Worm (Caenorhabditis elegans) whole organism, L2 larva: ENCODE measurements around the gene C01G10.18.
"Not testable (repeated sequence)": the region's sequence is repeated elsewhere in the genome, so short reads cannot be mapped to it uniquely, and the experiment has no call there.

ENCODE experiments used
- C34F6.9 ChIP-seq: fragments of 150-350 bp; optimal IDR thresholded peaks from 2 replicates; lab custom pipeline; 2014; ENCODE audit warnings: missing biosample characterization, missing genetic modification characterization
- F13H6.1 ChIP-seq: sonication (generic microtip); optimal IDR thresholded peaks from 2 replicates; lab custom pipeline; 2016; ENCODE audit warnings: missing genetic modification characterization, missing compliant biosample characterization
- R02D3.7 ChIP-seq: fragments of 150-350 bp; optimal IDR thresholded peaks from 2 replicates; lab custom pipeline; 2014; ENCODE audit warnings: missing biosample characterization, missing genetic modification characterization
- Y55F3AM.14 ChIP-seq: fragments of 200-800 bp; sonication (Bioruptor generic); optimal IDR thresholded peaks from 2 replicates; lab custom pipeline; 2018; ENCODE audit warnings: mild to moderate bottlenecking, missing genetic modification characterization, missing compliant biosample characterization
- ZK546.5 ChIP-seq: sonication (generic microtip); optimal IDR thresholded peaks from 2 replicates; lab custom pipeline; 2017; ENCODE audit warnings: missing biosample characterization, missing genetic modification characterization
- aly-2 ChIP-seq: fragments of 150-350 bp; optimal IDR thresholded peaks from 2 replicates; lab custom pipeline; 2014; ENCODE audit warnings: missing biosample characterization, missing genetic modification characterization
- ceh-82 ChIP-seq: fragments of 150-350 bp; optimal IDR thresholded peaks from 2 replicates; lab custom pipeline; 2014; ENCODE audit warnings: missing biosample characterization, missing genetic modification characterization
- crh-2 ChIP-seq: sonication (generic microtip); optimal IDR thresholded peaks from 2 replicates; lab custom pipeline; 2017; ENCODE audit warnings: missing biosample characterization, missing genetic modification characterization
- dmd-4 ChIP-seq: sonication (generic microtip); optimal IDR thresholded peaks from 2 replicates; lab custom pipeline; 2017; ENCODE audit warnings: missing biosample characterization, missing genetic modification characterization
- elt-1 ChIP-seq: fragments of 150-350 bp; optimal IDR thresholded peaks from 2 replicates; lab custom pipeline; 2014; ENCODE audit warnings: missing biosample characterization, missing genetic modification characterization
- elt-3 ChIP-seq: sonication (generic microtip); optimal IDR thresholded peaks from 2 replicates; lab custom pipeline; 2017; ENCODE audit warnings: missing biosample characterization, missing genetic modification characterization
- fos-1 ChIP-seq: fragments of 150-350 bp; optimal IDR thresholded peaks from 2 replicates; lab custom pipeline; 2014; ENCODE audit warnings: missing biosample characterization, missing genetic modification characterization
- gmeb-1 ChIP-seq: fragments of 150-350 bp; optimal IDR thresholded peaks from 2 replicates; lab custom pipeline; 2014; ENCODE audit warnings: missing biosample characterization, missing genetic modification characterization
- lin-11 ChIP-seq: fragments of 150-350 bp; sonication (generic microtip); optimal IDR thresholded peaks from 2 replicates; lab custom pipeline; 2014; ENCODE audit warnings: missing biosample characterization, missing genetic modification characterization, inconsistent platforms, mixed read lengths
- lin-13 ChIP-seq: fragments of 150-350 bp; optimal IDR thresholded peaks from 2 replicates; lab custom pipeline; 2014; ENCODE audit warnings: missing biosample characterization, missing genetic modification reagents, missing genetic modification characterization
- lsy-2 ChIP-seq, 2 experiments: fragments of 150-350 bp in 1 of 2; sonication (generic microtip) in 1 of 2; optimal IDR thresholded peaks; 2 replicates each; lab custom pipeline; 2014 to 2017; ENCODE audit warnings: missing biosample characterization in 2 of 2, missing genetic modification characterization in 2 of 2
- mbf-1 ChIP-seq: sonication (generic microtip); optimal IDR thresholded peaks from 2 replicates; lab custom pipeline; 2017; ENCODE audit warnings: missing biosample characterization, missing genetic modification characterization
- mdl-1 ChIP-seq, 2 experiments: fragments of 150-350 bp in 1 of 2; sonication (generic microtip) in 1 of 2; optimal IDR thresholded peaks; 2 replicates each; lab custom pipeline; 2017; ENCODE audit warnings: missing biosample characterization in 2 of 2, missing genetic modification characterization in 2 of 2
- nhr-10 ChIP-seq: sonication (generic microtip); optimal IDR thresholded peaks from 2 replicates; lab custom pipeline; 2017; ENCODE audit warnings: missing biosample characterization, missing genetic modification characterization
- nhr-12 ChIP-seq: fragments of 150-350 bp; optimal IDR thresholded peaks from 2 replicates; lab custom pipeline; 2014; ENCODE audit warnings: missing biosample characterization, missing genetic modification characterization
- nhr-129 ChIP-seq: fragments of 150-350 bp; optimal IDR thresholded peaks from 2 replicates; lab custom pipeline; 2014; ENCODE audit warnings: missing biosample characterization, missing genetic modification characterization
- nhr-21 ChIP-seq: fragments of 150-350 bp; optimal IDR thresholded peaks from 2 replicates; lab custom pipeline; 2014; ENCODE audit warnings: missing biosample characterization, missing genetic modification characterization
- nhr-23 ChIP-seq: fragments of 150-350 bp; optimal IDR thresholded peaks from 2 replicates; lab custom pipeline; 2014; ENCODE audit warnings: missing biosample characterization, missing genetic modification reagents, missing genetic modification characterization
- nhr-237 ChIP-seq: fragments of 150-350 bp; optimal IDR thresholded peaks from 2 replicates; lab custom pipeline; 2014; ENCODE audit warnings: missing biosample characterization, missing genetic modification characterization
- nhr-25 ChIP-seq: fragments of 150-350 bp; sonication (generic microtip); optimal IDR thresholded peaks from 3 replicates; lab custom pipeline; 2014; ENCODE audit warnings: missing biosample characterization, missing genetic modification characterization
- nhr-6 ChIP-seq: fragments of 150-350 bp; optimal IDR thresholded peaks from 2 replicates; lab custom pipeline; 2014; ENCODE audit warnings: missing biosample characterization, missing genetic modification characterization
- nhr-77 ChIP-seq: fragments of 150-350 bp; optimal IDR thresholded peaks from 2 replicates; lab custom pipeline; 2014; ENCODE audit warnings: missing biosample characterization, missing genetic modification characterization
- sem-4 ChIP-seq: fragments of 150-350 bp; optimal IDR thresholded peaks from 2 replicates; lab custom pipeline; 2014; ENCODE audit warnings: missing biosample characterization, missing genetic modification reagents, missing genetic modification characterization
- skn-1 ChIP-seq: sonication (generic microtip); optimal IDR thresholded peaks from 2 replicates; lab custom pipeline; 2017; ENCODE audit warnings: missing biosample characterization, missing genetic modification characterization
- sma-3 ChIP-seq: sonication (generic microtip); optimal IDR thresholded peaks from 2 replicates; lab custom pipeline; 2016; ENCODE audit warnings: missing genetic modification reagents, missing genetic modification characterization, missing compliant biosample characterization
- sma-9 ChIP-seq, 2 experiments: fragments of 150-350 bp in 1 of 2; sonication (generic microtip) in 1 of 2; optimal IDR thresholded peaks; 2 replicates each; lab custom pipeline; 2014 to 2016; ENCODE audit warnings: missing genetic modification characterization in 2 of 2, mild to moderate bottlenecking in 1 of 2, missing biosample characterization in 1 of 2, missing compliant biosample characterization in 1 of 2, missing genetic modification reagents in 1 of 2, moderate library complexity in 1 of 2
- unc-39 ChIP-seq: fragments of 150-350 bp; optimal IDR thresholded peaks from 2 replicates; lab custom pipeline; 2014; ENCODE audit warnings: missing biosample characterization, missing genetic modification characterization
- unc-55 ChIP-seq: fragments of 150-350 bp; sonication (generic microtip); optimal IDR thresholded peaks from 3 replicates; lab custom pipeline; 2014; ENCODE audit warnings: missing biosample characterization, missing genetic modification reagents, missing genetic modification characterization
- unc-62 ChIP-seq: fragments of 150-350 bp; optimal IDR thresholded peaks from 2 replicates; lab custom pipeline; 2014; ENCODE audit warnings: missing biosample characterization, missing genetic modification reagents, missing genetic modification characterization
- ztf-1 ChIP-seq: fragments of 200-800 bp; sonication (Bioruptor generic); conservative IDR thresholded peaks from 2 replicates; pipeline ENCODE4 v1.3.6; 2022; ENCODE audit warnings: missing genetic modification characterization, missing compliant biosample characterization
- ztf-11 ChIP-seq: sonication (generic microtip); optimal IDR thresholded peaks from 2 replicates; lab custom pipeline; 2017; ENCODE audit warnings: missing biosample characterization, missing genetic modification characterization

C01G10.18 gene

ce11 chrV:15113992-15114391 is 25.5 kb upstream of the C01G10.18 start, which contains the start of gene T01G5.6:
T01G5.6 (minus strand) TSS chrV:15114092.
- TF ChIP-seq mdl-1 (tag; optimal IDR thresholded peaks at IDR 0.05; lab: Kevin White, UChicago), result no peak
- TF ChIP-seq nhr-21 (tag; lab: Kevin White, UChicago), result no peak

ce11 chrV:15111660-15112059 is 23.1 kb upstream of the C01G10.18 start, which contains the start of gene T01G5.7:
T01G5.7 (plus strand) TSS chrV:15111960.
- TF ChIP-seq skn-1, result no peak
- TF ChIP-seq dmd-4 (tag; lab: Kevin White, UChicago), result no peak
- TF ChIP-seq nhr-77, result no peak
- no peak for TF ChIP-seq sma-3 (GFP tag; lab: Kevin White, UChicago)
- no peak for TF ChIP-seq nhr-6
- TF ChIP-seq R02D3.7 (tag; lab: Kevin White, UChicago), result no peak
- TF ChIP-seq sma-9 (GFP tag; optimal IDR thresholded peaks at IDR 0.05; lab: Kevin White, UChicago), result no peak
- TF ChIP-seq sma-9 (tag; optimal IDR thresholded peaks at IDR 0.05; lab: Kevin White, UChicago), result no peak
- TF ChIP-seq fos-1, result no peak
- no peak for TF ChIP-seq nhr-10 (tag; lab: Kevin White, UChicago)
- TF ChIP-seq F13H6.1, result no peak

- TF ChIP-seq unc-39 (tag; lab: Kevin White, UChicago), result no peak
- no peak for TF ChIP-seq gmeb-1 (tag; lab: Kevin White, UChicago)
These were observed 20.7 kb upstream of the C01G10.18 start, which contains the start of gene Y75B12A.2 for ce11 chrV:15109260-15109659. Y75B12A.2 (plus strand) TSS chrV:15109560.

ce11 chrV:15105893-15106598 is 17.5 kb upstream of the C01G10.18 start, which contains the start of gene C01G10.14:
C01G10.14 (minus strand) TSS chrV:15105943.
- TF ChIP-seq elt-3 (tag; lab: Kevin White, UChicago); fos-1; unc-62: not testable (repeated sequence)

ce11 chrV:15099447-15099846 is 10.9 kb upstream of the C01G10.18 start, which contains the start of gene C01G10.1:
C01G10.1 (plus strand) TSS chrV:15099747.
- TF ChIP-seq ZK546.5 (tag; lab: Kevin White, UChicago) (no peak), nhr-77 (no peak), elt-3 (tag; lab: Kevin White, UChicago) (no peak), gmeb-1 (tag; lab: Kevin White, UChicago) (no peak), ceh-82 (no peak), C34F6.9 (tag; lab: Kevin White, UChicago) (no peak), R02D3.7 (tag; lab: Kevin White, UChicago) (no peak), nhr-23 (no peak), aly-2 (no peak), nhr-25 (tag; lab: Kevin White, UChicago) (no peak), unc-55 (GFP tag; lab: Kevin White, UChicago) (no peak), sma-3 (GFP tag; lab: Kevin White, UChicago) (no peak), lsy-2 (tag; optimal IDR thresholded peaks at IDR 0.05; lab: Kevin White, UChicago) (no peak), crh-2 (tag; lab: Kevin White, UChicago) (no peak), skn-1 (no peak)

ce11 chrV:15094749-15095148 is 6.2 kb upstream of the C01G10.18 start, which contains the start of gene srx-78:
srx-78 (plus strand) TSS chrV:15095049.
- TF ChIP-seq nhr-6, result no peak
- TF ChIP-seq dmd-4 (tag; lab: Kevin White, UChicago), result no peak
- TF ChIP-seq sem-4 (tag; lab: Kevin White, UChicago), result no peak
- no peak for TF ChIP-seq ztf-11 (tag; lab: Kevin White, UChicago)
- TF ChIP-seq nhr-237 (tag; lab: Kevin White, UChicago), result no peak
- no peak for TF ChIP-seq Y55F3AM.14 (GFP tag; lab: Kevin White, UChicago)
- TF ChIP-seq elt-3 (tag; lab: Kevin White, UChicago), result no peak
- no peak for TF ChIP-seq nhr-12 (tag; lab: Kevin White, UChicago)
- no peak for TF ChIP-seq nhr-21 (tag; lab: Kevin White, UChicago)
- TF ChIP-seq unc-62, result no peak
- TF ChIP-seq elt-1 (tag; lab: Kevin White, UChicago), result no peak
- TF ChIP-seq lin-13, result no peak
- TF ChIP-seq mbf-1 (tag; lab: Kevin White, UChicago), result no peak
- no peak for TF ChIP-seq lsy-2 (tag; optimal IDR thresholded peaks at IDR 0.05; lab: Kevin White, UChicago)
- no peak for TF ChIP-seq ztf-1
- no peak for TF ChIP-seq nhr-129 (tag; lab: Kevin White, UChicago)
- no peak for TF ChIP-seq lin-11
